Fruit fly (Drosophila melanogaster) whole organism, wandering third instar larva: Measurements from ENCODE around the gene uncNacbeta.

Experiments used
- Abd-B ChIP-seq: fragments of >200 bp; optimal IDR thresholded peaks from 2 replicates; lab custom pipeline; 2017; ENCODE audit warnings: missing biosample characterization, missing genetic modification characterization
- CG32264 ChIP-seq: fragments of 200-800 bp; sonication (Bioruptor generic); optimal IDR thresholded peaks from 2 replicates; lab custom pipeline; 2016; ENCODE audit warnings: missing biosample characterization, missing genetic modification characterization
- CrebA ChIP-seq: fragments of 200-800 bp; sonication (Bioruptor generic); optimal IDR thresholded peaks from 2 replicates; lab custom pipeline; 2016; ENCODE audit warnings: missing biosample characterization, mild to moderate bottlenecking, missing genetic modification characterization, borderline replicate concordance
- Dfd ChIP-seq: fragments of >200 bp; optimal IDR thresholded peaks from 2 replicates; lab custom pipeline; 2017; ENCODE audit warnings: missing biosample characterization, missing genetic modification characterization
- GATAd ChIP-seq: sonication (Bioruptor generic); optimal IDR thresholded peaks from 2 replicates; lab custom pipeline; 2016; ENCODE audit warnings: missing biosample characterization, missing genetic modification characterization
- Hnf4 ChIP-seq: fragments of 200-800 bp; sonication (Bioruptor generic); optimal IDR thresholded peaks from 2 replicates; lab custom pipeline; 2016; ENCODE audit warnings: missing biosample characterization, mild to moderate bottlenecking, missing genetic modification characterization
- Hr78 ChIP-seq: fragments of >200 bp; optimal IDR thresholded peaks from 2 replicates; lab custom pipeline; 2017; ENCODE audit warnings: missing biosample characterization, missing genetic modification characterization
- Hr83 ChIP-seq: fragments of 200-300 bp; sonication (Bioruptor generic); optimal IDR thresholded peaks from 2 replicates; lab custom pipeline; 2016; ENCODE audit warnings: missing biosample characterization, mild to moderate bottlenecking, missing genetic modification characterization, moderate library complexity; ENCODE audit not compliant: poor library complexity, severe bottlenecking
- Myc ChIP-seq: fragments of >200 bp; optimal IDR thresholded peaks from 2 replicates; lab custom pipeline; 2017
- N ChIP-seq: fragments of >200 bp; optimal IDR thresholded peaks from 2 replicates; lab custom pipeline; 2018; ENCODE audit warnings: missing biosample characterization, missing external identifiers, missing genetic modification characterization
- OdsH ChIP-seq: fragments of 200-800 bp; sonication (Bioruptor generic); optimal IDR thresholded peaks from 2 replicates; lab custom pipeline; 2016; ENCODE audit warnings: missing biosample characterization, mild to moderate bottlenecking, missing genetic modification characterization
- Sp1 ChIP-seq: fragments of 200-800 bp; sonication (Bioruptor generic); optimal IDR thresholded peaks from 3 replicates; lab custom pipeline; 2019; ENCODE audit warnings: missing biosample characterization, mild to moderate bottlenecking, missing genetic modification characterization, moderate library complexity
- br ChIP-seq: fragments of 200-800 bp; sonication (Bioruptor generic); optimal IDR thresholded peaks from 2 replicates; lab custom pipeline; 2016; ENCODE audit warnings: missing biosample characterization, missing genetic modification characterization
- brk ChIP-seq: fragments of 200-800 bp; sonication (Bioruptor generic); optimal IDR thresholded peaks from 2 replicates; lab custom pipeline; 2016; ENCODE audit warnings: missing biosample characterization, mild to moderate bottlenecking, missing genetic modification characterization
- dl ChIP-seq, 2 experiments: fragments of 175-275, 200-275 bp in 1 of 2; fragments of 200-275 bp in 1 of 2; sonication (Bioruptor generic); optimal IDR thresholded peaks; lab custom pipeline; 2018; ENCODE audit warnings: mild to moderate bottlenecking in 2 of 2, missing biosample characterization in 2 of 2, missing genetic modification characterization in 2 of 2, moderate library complexity in 2 of 2; ENCODE audit not compliant: partially characterized antibody in 2 of 2, insufficient read depth in 1 of 2
- ey ChIP-seq: fragments of 200-800 bp; sonication (Bioruptor generic); optimal IDR thresholded peaks from 2 replicates; lab custom pipeline; 2016; ENCODE audit warnings: missing biosample characterization, missing genetic modification characterization
- foxo ChIP-seq, 2 experiments: fragments of 200-800 bp; sonication (Bioruptor generic); optimal IDR thresholded peaks; 2 replicates in 1 of 2; 3 replicates in 1 of 2; lab custom pipeline; 2016 to 2017; ENCODE audit warnings: missing biosample characterization in 2 of 2, missing genetic modification characterization in 2 of 2
- fru ChIP-seq: fragments of 200-800 bp; sonication (Bioruptor generic); optimal IDR thresholded peaks from 3 replicates; lab custom pipeline; 2016; ENCODE audit warnings: missing biosample characterization, mild to moderate bottlenecking, missing genetic modification characterization
- h ChIP-seq: fragments of 200-800 bp; sonication (Bioruptor generic); optimal IDR thresholded peaks from 3 replicates; lab custom pipeline; 2016; ENCODE audit warnings: missing biosample characterization, mild to moderate bottlenecking, missing genetic modification characterization
- jim ChIP-seq: fragments of 175-275, 200-325 bp; sonication (Bioruptor generic); optimal IDR thresholded peaks from 2 replicates; lab custom pipeline; 2016; ENCODE audit warnings: missing biosample characterization, mild to moderate bottlenecking, missing genetic modification characterization
- pan ChIP-seq: fragments of >200 bp; optimal IDR thresholded peaks from 2 replicates; lab custom pipeline; 2017
- psq ChIP-seq: fragments of 200-800 bp; sonication (Bioruptor generic); optimal IDR thresholded peaks from 3 replicates; lab custom pipeline; 2017; ENCODE audit warnings: missing biosample characterization, mild to moderate bottlenecking, missing genetic modification characterization, moderate library complexity
- rgr ChIP-seq: fragments of 200-800 bp; sonication (Bioruptor generic); optimal IDR thresholded peaks from 3 replicates; lab custom pipeline; 2016; ENCODE audit warnings: missing biosample characterization, mild to moderate bottlenecking, missing genetic modification characterization
- sage ChIP-seq: fragments of 200-800 bp; sonication (Bioruptor generic); optimal IDR thresholded peaks from 2 replicates; lab custom pipeline; 2016; ENCODE audit warnings: missing biosample characterization, mild to moderate bottlenecking, missing genetic modification characterization
- sv ChIP-seq: fragments of 200-800 bp; sonication (Bioruptor generic); optimal IDR thresholded peaks from 3 replicates; lab custom pipeline; 2016; ENCODE audit warnings: missing biosample characterization, missing genetic modification characterization
- woc ChIP-seq: sonication (Bioruptor generic); optimal IDR thresholded peaks from 2 replicates; lab custom pipeline; 2016; ENCODE audit warnings: missing biosample characterization, mild to moderate bottlenecking, missing genetic modification characterization

Gene uncNacbeta

dm6 chr2L:520331-521000 lies 43.2 kb downstream of the uncNacbeta start:
- peak; percentile 47 for TF ChIP-seq rgr (GFP tag; lab: Kevin White, UChicago)
- no peak for TF ChIP-seq sage
- peak; percentile 48 for TF ChIP-seq br (GFP tag; lab: Kevin White, UChicago)
- TF ChIP-seq fru (GFP tag; lab: Kevin White, UChicago), result peak; percentile 64
- TF ChIP-seq Hnf4, result peak; percentile 27
- peak in 1 of 2 experiments; percentile 38 for TF ChIP-seq foxo (GFP tag; optimal IDR thresholded peaks at IDR 0.05; lab: Kevin White, UChicago)
- no peak for TF ChIP-seq jim
- TF ChIP-seq Sp1 (GFP tag; lab: Kevin White, UChicago), result peak; percentile 5
- peak; percentile 41 for TF ChIP-seq h
- peak; percentile 15 for TF ChIP-seq psq
- TF ChIP-seq brk (GFP tag; lab: Kevin White, UChicago), result no peak
- TF ChIP-seq sv (GFP tag; lab: Kevin White, UChicago), result peak; percentile 68
- TF ChIP-seq ey, result peak; percentile 44

DNA sequence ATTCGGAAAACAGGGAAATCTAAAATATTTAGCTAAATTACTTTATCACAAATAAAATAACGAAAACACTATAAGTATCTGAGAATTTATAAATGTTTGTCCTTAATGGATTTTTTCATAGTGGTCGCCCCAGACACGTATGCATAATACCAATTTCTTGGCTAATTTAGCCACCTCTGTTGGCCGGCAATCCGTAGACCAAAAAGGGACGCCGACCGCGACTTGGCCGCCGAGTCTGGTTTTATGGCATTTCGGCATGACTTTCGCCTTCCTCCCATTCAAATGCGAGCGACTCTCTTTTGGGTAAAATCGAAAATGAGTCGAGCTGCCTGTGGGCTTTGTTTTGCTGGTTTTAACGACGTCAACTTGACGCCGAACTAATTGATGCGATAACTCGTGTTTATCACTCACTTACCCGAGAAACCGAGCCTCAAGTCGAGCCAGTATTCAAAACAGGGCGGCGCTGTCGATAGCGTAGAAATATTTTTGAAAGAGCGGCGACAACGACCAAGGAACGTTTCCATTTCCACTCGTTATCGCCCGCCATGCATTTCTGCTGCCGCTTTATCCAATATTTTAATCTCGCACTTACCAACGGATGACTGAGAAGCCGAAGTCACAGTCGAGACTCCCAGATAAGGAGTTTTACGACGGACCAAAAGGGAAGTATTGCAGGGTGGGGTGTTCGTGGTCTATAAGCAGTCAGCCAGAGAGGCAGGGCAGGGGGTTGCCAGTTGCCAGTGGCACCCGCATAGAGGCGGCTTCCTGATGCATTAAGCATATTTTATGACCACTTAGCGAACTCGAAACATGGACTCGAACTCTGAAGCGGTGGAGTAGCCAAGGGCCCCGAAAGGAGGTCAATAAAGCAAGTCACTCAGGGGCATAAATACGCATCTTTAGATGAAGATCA lies 44.4 kb downstream of the uncNacbeta start:
- TF ChIP-seq Hr83 (GFP tag; lab: Kevin White, UChicago) (no peak), psq (no peak), GATAd (no peak)

DNA sequence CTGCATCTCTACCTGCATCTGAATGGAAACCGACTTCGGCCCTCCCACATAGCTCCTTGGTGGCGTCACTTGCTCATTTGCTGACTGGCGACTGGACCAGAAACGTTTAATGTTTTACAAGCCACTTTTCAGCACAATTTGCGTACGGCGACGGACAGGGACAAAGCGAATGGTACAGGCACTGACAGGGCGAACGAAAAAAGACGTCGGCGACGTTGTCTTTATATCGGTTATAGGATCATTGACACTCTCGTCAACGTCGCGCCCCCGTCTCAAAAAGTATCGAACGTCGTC lies 45.1 kb downstream of the uncNacbeta start:
- TF ChIP-seq sage (no peak), Hr83 (GFP tag; lab: Kevin White, UChicago) (no peak), OdsH (GFP tag; lab: Kevin White, UChicago) (no peak), N (GFP tag; lab: Kevin White, UChicago) (no peak), Myc (lab: Kevin White, UChicago) (no peak), pan (no peak), woc (GFP tag; lab: Kevin White, UChicago) (no peak), psq (no peak), foxo (GFP tag; optimal IDR thresholded peaks at IDR 0.05; lab: Kevin White, UChicago) (no peak), rgr (GFP tag; lab: Kevin White, UChicago) (no peak), Abd-B (GFP tag; lab: Kevin White, UChicago) (no peak), dl (GFP tag; optimal IDR thresholded peaks at IDR 0.05; lab: Kevin White, UChicago; ENCODE audit: insufficient read depth in 1 of 2, partially characterized antibody in 2 of 2) (no peak), br (GFP tag; lab: Kevin White, UChicago) (no peak), Dfd (GFP tag; lab: Kevin White, UChicago) (no peak), CG32264 (GFP tag; lab: Kevin White, UChicago) (no peak), Hr78 (GFP tag; lab: Kevin White, UChicago) (no peak), h (no peak)

- TF ChIP-seq CrebA (GFP tag; lab: Kevin White, UChicago) (no peak), Hr83 (GFP tag; lab: Kevin White, UChicago) (no peak), OdsH (GFP tag; lab: Kevin White, UChicago) (no peak), foxo (GFP tag; optimal IDR thresholded peaks at IDR 0.05; lab: Kevin White, UChicago) (no peak), brk (GFP tag; lab: Kevin White, UChicago) (no peak), pan (no peak)
These were observed 45.6 kb downstream of the uncNacbeta start for dm6 chr2L:517911-518619.
